Worm (Caenorhabditis elegans): ENCODE measurements around the gene srh-296.

Gene srh-296

ce11 chrV:17810053-17810452 lies at the start of gene srh-296:
TSS of gene srh-296 (plus strand) at chrV:17810353.
- TF ChIP-seq nhr-10 (tag; optimal IDR thresholded peaks at IDR 0.05) (no peak), skn-1 (tag; optimal IDR thresholded peaks at IDR 0.05) (no peak), ztf-11 (tag; optimal IDR thresholded peaks at IDR 0.05) (no peak), nhr-25 (tag; optimal IDR thresholded peaks at IDR 0.05) (no peak), sma-9 (GFP tag; optimal IDR thresholded peaks at IDR 0.05) (no peak), sma-9 (tag; optimal IDR thresholded peaks at IDR 0.05) (no peak), sma-3 (GFP tag; optimal IDR thresholded peaks at IDR 0.05) (no peak), dmd-4 (tag; optimal IDR thresholded peaks at IDR 0.05) (no peak), elt-3 (tag; optimal IDR thresholded peaks at IDR 0.05) (no peak), ceh-16 (tag; optimal IDR thresholded peaks at IDR 0.05) (no peak), fos-1 (tag; optimal IDR thresholded peaks at IDR 0.05) (no peak), mbf-1 (tag; optimal IDR thresholded peaks at IDR 0.05) (no peak), ztf-1 (GFP tag; conservative IDR thresholded peaks at IDR 0.05) (no peak)

ce11 chrV:17765077-17765476 lies 45.1 kb upstream of the srh-296 start, which contains the start of the genes C47A10.16 and srh-283:
TSS of gene C47A10.16 (minus strand) at chrV:17765177.
TSS of gene srh-283 (plus strand) at chrV:17765348.
- TF ChIP-seq nhr-25 (tag; optimal IDR thresholded peaks at IDR 0.05) (no peak), mbf-1 (tag; optimal IDR thresholded peaks at IDR 0.05) (no peak), nhr-12 (tag; optimal IDR thresholded peaks at IDR 0.05) (no peak), skn-1 (tag; optimal IDR thresholded peaks at IDR 0.05) (no peak), mdl-1 (tag; optimal IDR thresholded peaks at IDR 0.05) (no peak)

- TF ChIP-seq skn-1 (tag; optimal IDR thresholded peaks at IDR 0.05): no peak
- TF ChIP-seq lin-11 (tag; optimal IDR thresholded peaks at IDR 0.05): no peak
- no peak for TF ChIP-seq nhr-237 (tag; optimal IDR thresholded peaks at IDR 0.05)
- no peak for TF ChIP-seq R02D3.7 (tag; optimal IDR thresholded peaks at IDR 0.05)
- no peak for TF ChIP-seq nhr-21 (tag; optimal IDR thresholded peaks at IDR 0.05)
- no peak for TF ChIP-seq Y55F3AM.14 (GFP tag; optimal IDR thresholded peaks at IDR 0.05)
- no peak for TF ChIP-seq ztf-4 (tag; optimal IDR thresholded peaks at IDR 0.05)
Observed at ce11 chrV:17767249-17767648, 42.9 kb upstream of the srh-296 start, which contains the start of gene srh-284. TSS of gene srh-284 (plus strand) at chrV:17767549.

ce11 chrV:17767768-17768167 lies 42.4 kb upstream of the srh-296 start:
- TF ChIP-seq elt-1 (tag; optimal IDR thresholded peaks at IDR 0.05): no peak
- TF ChIP-seq gmeb-1 (tag; optimal IDR thresholded peaks at IDR 0.05): no peak
- TF ChIP-seq nhr-129 (tag; optimal IDR thresholded peaks at IDR 0.05): no peak
- TF ChIP-seq lin-11 (tag; optimal IDR thresholded peaks at IDR 0.05): no peak
- TF ChIP-seq ceh-82 (tag; optimal IDR thresholded peaks at IDR 0.05): no peak
- TF ChIP-seq ceh-16 (tag; optimal IDR thresholded peaks at IDR 0.05): no peak
- TF ChIP-seq fos-1 (tag; optimal IDR thresholded peaks at IDR 0.05): no peak
- TF ChIP-seq F13H6.1 (tag; optimal IDR thresholded peaks at IDR 0.05): no peak
- TF ChIP-seq ama-1 (optimal IDR thresholded peaks at IDR 0.05): no peak

ce11 chrV:17773108-17773507 lies 37.0 kb upstream of the srh-296 start, which contains the start of gene sre-21:
TSS of gene sre-21 (minus strand) at chrV:17773208.
- no peak for TF ChIP-seq unc-55 (GFP tag; optimal IDR thresholded peaks at IDR 0.05)

ce11 chrV:17777127-17777526 lies 33.0 kb upstream of the srh-296 start, which contains the start of gene ddo-1:
TSS of gene ddo-1 (minus strand) at chrV:17777227.
- TF ChIP-seq lin-39 (tag; optimal IDR thresholded peaks at IDR 0.05) (no peak), elt-3 (tag; optimal IDR thresholded peaks at IDR 0.05) (no peak), mdl-1 (tag; optimal IDR thresholded peaks at IDR 0.05) (no peak), blmp-1 (tag; optimal IDR thresholded peaks at IDR 0.05; ENCODE audit: insufficient read depth) (no peak), nhr-237 (tag; optimal IDR thresholded peaks at IDR 0.05) (no peak), aly-2 (tag; optimal IDR thresholded peaks at IDR 0.05) (no peak), elt-1 (tag; optimal IDR thresholded peaks at IDR 0.05) (no peak), nhr-23 (tag; optimal IDR thresholded peaks at IDR 0.05) (no peak), mab-5 (tag; optimal IDR thresholded peaks at IDR 0.05) (no peak), nhr-21 (tag; optimal IDR thresholded peaks at IDR 0.05) (no peak), nhr-129 (tag; optimal IDR thresholded peaks at IDR 0.05) (no peak), F13H6.1 (tag; optimal IDR thresholded peaks at IDR 0.05) (no peak), fos-1 (tag; optimal IDR thresholded peaks at IDR 0.05) (no peak), nhr-6 (tag; optimal IDR thresholded peaks at IDR 0.05) (no peak), nhr-25 (tag; optimal IDR thresholded peaks at IDR 0.05) (no peak), skn-1 (tag; optimal IDR thresholded peaks at IDR 0.05) (no peak), ceh-82 (tag; optimal IDR thresholded peaks at IDR 0.05) (no peak), zag-1 (tag; optimal IDR thresholded peaks at IDR 0.05) (no peak), sem-4 (tag; optimal IDR thresholded peaks at IDR 0.05) (no peak), ZK546.5 (tag; optimal IDR thresholded peaks at IDR 0.05) (no peak)
